Fruit fly (Drosophila melanogaster): ENCODE data around the gene bur.

bur gene

DNA sequence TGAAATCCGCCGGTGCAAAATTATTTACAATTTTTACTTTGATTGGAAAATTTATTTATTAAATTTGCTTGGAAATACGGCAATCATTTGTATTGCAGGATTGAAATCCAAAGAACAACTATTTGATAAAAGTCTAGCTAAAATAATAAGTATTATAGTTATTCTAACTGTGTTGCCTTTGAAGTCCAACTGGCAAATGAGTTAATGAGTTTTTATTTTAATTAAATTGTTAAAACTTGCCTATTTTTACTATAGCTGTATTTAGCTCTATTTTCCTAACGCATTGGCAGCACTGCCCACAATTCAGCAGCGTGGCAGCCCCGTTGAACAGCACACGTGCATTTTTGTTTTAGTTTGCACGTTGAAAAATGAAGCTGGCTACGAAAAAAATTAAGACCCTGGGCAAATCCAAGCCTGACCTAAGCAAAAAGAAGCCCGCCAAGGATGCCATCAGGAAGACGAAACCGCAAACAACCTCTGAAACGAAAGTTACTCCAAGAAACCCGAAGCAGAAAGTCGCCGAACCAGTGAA is 16.1 kb downstream of the bur start, which contains the start of gene Noc2 (continued):
- TF ChIP-seq ato (GFP tag; IDR thresholded peaks at IDR 0.05; ENCODE audit: partially characterized antibody): peak; percentile 6; the same call in 1 of the 2 replicates
- TF ChIP-seq CG12155 (GFP tag; optimal IDR thresholded peaks at IDR 0.05): peak; percentile 4
- TF ChIP-seq CG3847 (GFP tag; IDR thresholded peaks at IDR 0.05): peak; percentile 54
- no peak for TF ChIP-seq CG10321 (GFP tag; IDR thresholded peaks at IDR 0.05)
- TF ChIP-seq CG10209 (GFP tag; optimal IDR thresholded peaks at IDR 0.05): peak; percentile 27
- no peak for TF ChIP-seq Asciz (GFP tag; optimal IDR thresholded peaks at IDR 0.05)
- TF ChIP-seq CG15601 (tag; optimal IDR thresholded peaks at IDR 0.05): peak; percentile 34
- TF ChIP-seq CG10979 (tag; optimal IDR thresholded peaks at IDR 0.05): peak; percentile 36
- TF ChIP-seq cas (GFP tag; IDR thresholded peaks at IDR 0.05): no peak
- no peak for TF ChIP-seq CG6791 (GFP tag; IDR thresholded peaks at IDR 0.05; ENCODE audit: partially characterized antibody)
- TF ChIP-seq CG3281 (GFP tag; optimal IDR thresholded peaks at IDR 0.05): peak; percentile 58
- TF ChIP-seq Mrtf (GFP tag; IDR thresholded peaks at IDR 0.05): peak; percentile 42; the same call in 2 of the 3 replicates
- TF ChIP-seq dpn (GFP tag; optimal IDR thresholded peaks at IDR 0.05): peak; percentile 34 to 42
- TF ChIP-seq slou (GFP tag; optimal IDR thresholded peaks at IDR 0.05): peak; percentile 31
- peak in 1 of 2 experiments; percentile 43 for TF ChIP-seq Hr51 (GFP tag; optimal IDR thresholded peaks at IDR 0.05)
- TF ChIP-seq bcd (GFP tag; optimal IDR thresholded peaks at IDR 0.05): peak; percentile 37
- peak; percentile 41; the same call in 1 of the 2 replicates for TF ChIP-seq E2f2 (GFP tag; IDR thresholded peaks at IDR 0.05)
- TF ChIP-seq Dek (tag; optimal IDR thresholded peaks at IDR 0.05): no peak
- TF ChIP-seq Med (GFP tag): peak; percentile 84
- peak; percentile 7 for TF ChIP-seq Dp (GFP tag; optimal IDR thresholded peaks at IDR 0.05)
- TF ChIP-seq Hsf (GFP tag; optimal IDR thresholded peaks at IDR 0.05): peak; percentile 43
- TF ChIP-seq CG6689 (GFP tag; IDR thresholded peaks at IDR 0.05): peak; percentile 17; the same call in 1 of the 2 replicates
- TF ChIP-seq CG9727 (GFP tag; optimal IDR thresholded peaks at IDR 0.05): peak; percentile 33
- peak; percentile 45; the same call in 1 of the 2 replicates for TF ChIP-seq Xrp1 (GFP tag; IDR thresholded peaks at IDR 0.05)
- TF ChIP-seq CG2120 (GFP tag; optimal IDR thresholded peaks at IDR 0.05): peak; percentile 58
- peak; percentile 50 for TF ChIP-seq tin (GFP tag; optimal IDR thresholded peaks at IDR 0.05)
- peak; percentile 46 for TF ChIP-seq Dip3 (GFP tag; optimal IDR thresholded peaks at IDR 0.05)
- TF ChIP-seq ranshi (GFP tag; IDR thresholded peaks at IDR 0.05): peak; percentile 56; the same call in 1 of the 2 replicates
- TF ChIP-seq Myb (GFP tag; optimal IDR thresholded peaks at IDR 0.05): no peak
- TF ChIP-seq H15 (GFP tag; IDR thresholded peaks at IDR 0.05): peak; percentile 62; the same call in 2 of the 3 replicates
- TF ChIP-seq CG8388 (GFP tag; optimal IDR thresholded peaks at IDR 0.05): peak; percentile 21
- TF ChIP-seq vvl (GFP tag; IDR thresholded peaks at IDR 0.05): peak; percentile 20; the same call in 1 of the 2 replicates
- TF ChIP-seq CG17829 (tag; optimal IDR thresholded peaks at IDR 0.05): peak; percentile 44
- no peak for TF ChIP-seq Dip2 (GFP tag; IDR thresholded peaks at IDR 0.05)
- no peak for TF ChIP-seq CG8478 (optimal IDR thresholded peaks at IDR 0.05)
- peak; percentile 48 for TF ChIP-seq zfh2 (GFP tag; optimal IDR thresholded peaks at IDR 0.05)
- peak; percentile 54 for TF ChIP-seq az2 (GFP tag; optimal IDR thresholded peaks at IDR 0.05)
- TF ChIP-seq CG9215 (GFP tag; IDR thresholded peaks at IDR 0.05): peak; percentile 36; the same call in 1 of the 2 replicates
- peak; percentile 10 for TF ChIP-seq shn (GFP tag; optimal IDR thresholded peaks at IDR 0.05)
- TF ChIP-seq CG3407 (GFP tag; optimal IDR thresholded peaks at IDR 0.05): no peak
- TF ChIP-seq odd (GFP tag; optimal IDR thresholded peaks at IDR 0.05): no peak
- TF ChIP-seq ATbp (GFP tag; optimal IDR thresholded peaks at IDR 0.05): no peak
- TF ChIP-seq Lhr (GFP tag; optimal IDR thresholded peaks at IDR 0.05): peak; percentile 15
- TF ChIP-seq BEAF-32 (GFP tag; optimal IDR thresholded peaks at IDR 0.05): peak; percentile 23
- TF ChIP-seq CG34376 (GFP tag; optimal IDR thresholded peaks at IDR 0.05): no peak
- no peak for TF ChIP-seq lov (optimal IDR thresholded peaks at IDR 0.05)
- TF ChIP-seq lov (GFP tag; IDR thresholded peaks at IDR 0.05): no peak
- TF ChIP-seq sim (GFP tag; IDR thresholded peaks at IDR 0.05): no peak
- no peak for TF ChIP-seq CG5953 (GFP tag; IDR thresholded peaks at IDR 0.05)
- no peak for TF ChIP-seq CG16815 (GFP tag; optimal IDR thresholded peaks at IDR 0.05)

All from whole organism, embryonic.